Fruit fly (Drosophila melanogaster) whole organism, wandering third instar larva: ENCODE measurements around the gene Lk6.

ENCODE experiments used
- Abd-B ChIP-seq: fragments of >200 bp; optimal IDR thresholded peaks from 2 replicates; lab custom pipeline; 2017; ENCODE audit warnings: missing biosample characterization, missing genetic modification characterization
- CG32264 ChIP-seq: fragments of 200-800 bp; sonication (Bioruptor generic); optimal IDR thresholded peaks from 2 replicates; lab custom pipeline; 2016; ENCODE audit warnings: missing biosample characterization, missing genetic modification characterization
- CG9705 ChIP-seq: fragments of 200-800 bp; sonication (Bioruptor generic); optimal IDR thresholded peaks from 2 replicates; lab custom pipeline; 2018; ENCODE audit warnings: missing biosample characterization, mild to moderate bottlenecking, missing genetic modification characterization
- CrebA ChIP-seq: fragments of 200-800 bp; sonication (Bioruptor generic); optimal IDR thresholded peaks from 2 replicates; lab custom pipeline; 2016; ENCODE audit warnings: missing biosample characterization, mild to moderate bottlenecking, missing genetic modification characterization, borderline replicate concordance
- Dfd ChIP-seq: fragments of >200 bp; optimal IDR thresholded peaks from 2 replicates; lab custom pipeline; 2017; ENCODE audit warnings: missing biosample characterization, missing genetic modification characterization
- Dif ChIP-seq: fragments of 200-275, 200-300 bp; sonication (Bioruptor generic); optimal IDR thresholded peaks from 2 replicates; lab custom pipeline; 2018; ENCODE audit warnings: missing biosample characterization, missing genetic modification characterization; ENCODE audit not compliant: partially characterized antibody
- GATAd ChIP-seq: sonication (Bioruptor generic); optimal IDR thresholded peaks from 2 replicates; lab custom pipeline; 2016; ENCODE audit warnings: missing biosample characterization, missing genetic modification characterization
- HLH106 ChIP-seq: fragments of 200-800 bp; optimal IDR thresholded peaks from 3 replicates; lab custom pipeline; 2019; ENCODE audit warnings: missing biosample characterization, mild to moderate bottlenecking, missing genetic modification characterization, moderate library complexity
- Hnf4 ChIP-seq: fragments of 200-800 bp; sonication (Bioruptor generic); optimal IDR thresholded peaks from 2 replicates; lab custom pipeline; 2016; ENCODE audit warnings: missing biosample characterization, mild to moderate bottlenecking, missing genetic modification characterization
- Hr78 ChIP-seq: fragments of >200 bp; optimal IDR thresholded peaks from 2 replicates; lab custom pipeline; 2017; ENCODE audit warnings: missing biosample characterization, missing genetic modification characterization
- Hr83 ChIP-seq: fragments of 200-300 bp; sonication (Bioruptor generic); optimal IDR thresholded peaks from 2 replicates; lab custom pipeline; 2016; ENCODE audit warnings: missing biosample characterization, mild to moderate bottlenecking, missing genetic modification characterization, moderate library complexity; ENCODE audit not compliant: poor library complexity, severe bottlenecking
- Jra ChIP-seq: sonication (Bioruptor generic); optimal IDR thresholded peaks from 2 replicates; lab custom pipeline; 2016; ENCODE audit warnings: missing biosample characterization, missing genetic modification characterization
- Mio ChIP-seq: sonication (Bioruptor generic); optimal IDR thresholded peaks from 2 replicates; lab custom pipeline; 2016; ENCODE audit warnings: missing biosample characterization, missing genetic modification characterization
- Myc ChIP-seq: fragments of >200 bp; optimal IDR thresholded peaks from 2 replicates; lab custom pipeline; 2017
- N ChIP-seq: fragments of >200 bp; optimal IDR thresholded peaks from 2 replicates; lab custom pipeline; 2018; ENCODE audit warnings: missing biosample characterization, missing external identifiers, missing genetic modification characterization
- OdsH ChIP-seq: fragments of 200-800 bp; sonication (Bioruptor generic); optimal IDR thresholded peaks from 2 replicates; lab custom pipeline; 2016; ENCODE audit warnings: missing biosample characterization, mild to moderate bottlenecking, missing genetic modification characterization
- Rel ChIP-seq, 2 experiments: fragments of 200-800 bp; sonication (Bioruptor generic) in 1 of 2; optimal IDR thresholded peaks; 2 replicates in 1 of 2; 3 replicates in 1 of 2; lab custom pipeline; 2016 to 2019; ENCODE audit warnings: mild to moderate bottlenecking in 2 of 2, missing biosample characterization in 2 of 2, missing genetic modification characterization in 2 of 2, moderate library complexity in 1 of 2
- Sp1 ChIP-seq: fragments of 200-800 bp; sonication (Bioruptor generic); optimal IDR thresholded peaks from 3 replicates; lab custom pipeline; 2019; ENCODE audit warnings: missing biosample characterization, mild to moderate bottlenecking, missing genetic modification characterization, moderate library complexity
- Vsx2 ChIP-seq: fragments of 200-300, 225-300 bp; sonication (Bioruptor generic); optimal IDR thresholded peaks from 2 replicates; lab custom pipeline; 2018; ENCODE audit warnings: missing biosample characterization, missing genetic modification characterization; ENCODE audit not compliant: partially characterized antibody
- br ChIP-seq: fragments of 200-800 bp; sonication (Bioruptor generic); optimal IDR thresholded peaks from 2 replicates; lab custom pipeline; 2016; ENCODE audit warnings: missing biosample characterization, missing genetic modification characterization
- brk ChIP-seq: fragments of 200-800 bp; sonication (Bioruptor generic); optimal IDR thresholded peaks from 2 replicates; lab custom pipeline; 2016; ENCODE audit warnings: missing biosample characterization, mild to moderate bottlenecking, missing genetic modification characterization
- dl ChIP-seq, 2 experiments: fragments of 175-275, 200-275 bp in 1 of 2; fragments of 200-275 bp in 1 of 2; sonication (Bioruptor generic); optimal IDR thresholded peaks; lab custom pipeline; 2018; ENCODE audit warnings: mild to moderate bottlenecking in 2 of 2, missing biosample characterization in 2 of 2, missing genetic modification characterization in 2 of 2, moderate library complexity in 2 of 2; ENCODE audit not compliant: partially characterized antibody in 2 of 2, insufficient read depth in 1 of 2
- dmrt93B ChIP-seq: fragments of 200-800 bp; sonication (Bioruptor generic); optimal IDR thresholded peaks from 2 replicates; lab custom pipeline; 2018; ENCODE audit warnings: missing biosample characterization, mild to moderate bottlenecking, missing genetic modification characterization
- dsf ChIP-seq: sonication (Bioruptor generic); optimal IDR thresholded peaks from 2 replicates; lab custom pipeline; 2016; ENCODE audit warnings: missing biosample characterization, missing genetic modification characterization, borderline replicate concordance
- ey ChIP-seq: fragments of 200-800 bp; sonication (Bioruptor generic); optimal IDR thresholded peaks from 2 replicates; lab custom pipeline; 2016; ENCODE audit warnings: missing biosample characterization, missing genetic modification characterization
- foxo ChIP-seq, 2 experiments: fragments of 200-800 bp; sonication (Bioruptor generic); optimal IDR thresholded peaks; 2 replicates in 1 of 2; 3 replicates in 1 of 2; lab custom pipeline; 2016 to 2017; ENCODE audit warnings: missing biosample characterization in 2 of 2, missing genetic modification characterization in 2 of 2
- fru ChIP-seq: fragments of 200-800 bp; sonication (Bioruptor generic); optimal IDR thresholded peaks from 3 replicates; lab custom pipeline; 2016; ENCODE audit warnings: missing biosample characterization, mild to moderate bottlenecking, missing genetic modification characterization
- h ChIP-seq: fragments of 200-800 bp; sonication (Bioruptor generic); optimal IDR thresholded peaks from 3 replicates; lab custom pipeline; 2016; ENCODE audit warnings: missing biosample characterization, mild to moderate bottlenecking, missing genetic modification characterization
- jim ChIP-seq: fragments of 175-275, 200-325 bp; sonication (Bioruptor generic); optimal IDR thresholded peaks from 2 replicates; lab custom pipeline; 2016; ENCODE audit warnings: missing biosample characterization, mild to moderate bottlenecking, missing genetic modification characterization
- lola ChIP-seq: fragments of >200 bp; optimal IDR thresholded peaks from 2 replicates; lab custom pipeline; 2017; ENCODE audit warnings: missing biosample characterization, missing genetic modification characterization
- pan ChIP-seq: fragments of >200 bp; optimal IDR thresholded peaks from 2 replicates; lab custom pipeline; 2017
- psq ChIP-seq: fragments of 200-800 bp; sonication (Bioruptor generic); optimal IDR thresholded peaks from 3 replicates; lab custom pipeline; 2017; ENCODE audit warnings: missing biosample characterization, mild to moderate bottlenecking, missing genetic modification characterization, moderate library complexity
- rgr ChIP-seq: fragments of 200-800 bp; sonication (Bioruptor generic); optimal IDR thresholded peaks from 3 replicates; lab custom pipeline; 2016; ENCODE audit warnings: missing biosample characterization, mild to moderate bottlenecking, missing genetic modification characterization
- sage ChIP-seq: fragments of 200-800 bp; sonication (Bioruptor generic); optimal IDR thresholded peaks from 2 replicates; lab custom pipeline; 2016; ENCODE audit warnings: missing biosample characterization, mild to moderate bottlenecking, missing genetic modification characterization
- sv ChIP-seq: fragments of 200-800 bp; sonication (Bioruptor generic); optimal IDR thresholded peaks from 3 replicates; lab custom pipeline; 2016; ENCODE audit warnings: missing biosample characterization, missing genetic modification characterization
- tai ChIP-seq: sonication (Bioruptor generic); optimal IDR thresholded peaks from 2 replicates; lab custom pipeline; 2016; ENCODE audit warnings: missing biosample characterization, missing genetic modification characterization
- usp ChIP-seq: fragments of >200 bp; optimal IDR thresholded peaks from 2 replicates; lab custom pipeline; 2017; ENCODE audit warnings: missing biosample characterization, missing genetic modification characterization
- woc ChIP-seq: sonication (Bioruptor generic); optimal IDR thresholded peaks from 2 replicates; lab custom pipeline; 2016; ENCODE audit warnings: missing biosample characterization, mild to moderate bottlenecking, missing genetic modification characterization

Gene Lk6

dm6 chr3R:11761718-11762117 lies 2.5 kb downstream of the Lk6 start:
- no peak for TF ChIP-seq ey (GFP tag; lab: Kevin White, UChicago)
- no peak for TF ChIP-seq psq (GFP tag; lab: Kevin White, UChicago)
- no peak for TF ChIP-seq usp (GFP tag; lab: Kevin White, UChicago)
- no peak for TF ChIP-seq Rel (GFP tag; optimal IDR thresholded peaks at IDR 0.05; lab: Kevin White, UChicago)
- peak; percentile 36 for TF ChIP-seq Rel (tag; optimal IDR thresholded peaks at IDR 0.05; lab: Kevin White, UChicago)
- no peak for TF ChIP-seq lola (GFP tag; lab: Kevin White, UChicago)
- no peak for TF ChIP-seq jim
- no peak for TF ChIP-seq GATAd (GFP tag; lab: Kevin White, UChicago)
- no peak for TF ChIP-seq Abd-B (GFP tag; lab: Kevin White, UChicago)
- no peak for TF ChIP-seq foxo (GFP tag; optimal IDR thresholded peaks at IDR 0.05; lab: Kevin White, UChicago)
- TF ChIP-seq rgr: peak; percentile 85
- TF ChIP-seq dmrt93B (GFP tag; lab: Kevin White, UChicago): no peak

- TF ChIP-seq Hr78 (peak; percentile 20), Sp1 (GFP tag; lab: Kevin White, UChicago) (peak; percentile 100), CG32264 (GFP tag; lab: Kevin White, UChicago) (peak; percentile 100), Myc (lab: Kevin White, UChicago) (no peak), Jra (peak; percentile 99), psq (GFP tag; lab: Kevin White, UChicago) (peak; percentile 100), CG9705 (GFP tag; lab: Kevin White, UChicago) (peak; percentile 100), Dif (GFP tag; lab: Kevin White, UChicago) (peak; percentile 30), Rel (GFP tag; optimal IDR thresholded peaks at IDR 0.05; lab: Kevin White, UChicago) (peak; percentile 99), Rel (tag; optimal IDR thresholded peaks at IDR 0.05; lab: Kevin White, UChicago) (peak; percentile 96), woc (peak; percentile 100), Abd-B (GFP tag; lab: Kevin White, UChicago) (no peak), usp (GFP tag; lab: Kevin White, UChicago) (no peak), br (GFP tag; lab: Kevin White, UChicago) (peak; percentile 100), Dfd (GFP tag; lab: Kevin White, UChicago) (peak; percentile 97), N (GFP tag; lab: Kevin White, UChicago) (no peak), brk (GFP tag; lab: Kevin White, UChicago) (peak; percentile 99), pan (lab: Kevin White, UChicago) (no peak), sage (peak; percentile 99), tai (GFP tag; lab: Kevin White, UChicago) (peak; percentile 99), HLH106 (tag; lab: Kevin White, UChicago) (peak; percentile 100), fru (GFP tag; lab: Kevin White, UChicago) (peak; percentile 100), rgr (peak; percentile 100), GATAd (GFP tag; lab: Kevin White, UChicago) (peak; percentile 99), Vsx2 (peak; percentile 28), Mio (peak; percentile 97), Hr83 (peak; percentile 99), jim (peak; percentile 79), h (peak; percentile 100), dl (GFP tag; optimal IDR thresholded peaks at IDR 0.05; lab: Kevin White, UChicago; ENCODE audit: insufficient read depth in 1 of 2, partially characterized antibody in 2 of 2) (peak; percentile 53 to 82), foxo (GFP tag; optimal IDR thresholded peaks at IDR 0.05; lab: Kevin White, UChicago) (peak; percentile 99 to 100), CrebA (peak; percentile 98), dsf (GFP tag; lab: Kevin White, UChicago) (peak; percentile 99), dmrt93B (GFP tag; lab: Kevin White, UChicago) (peak; percentile 99), ey (GFP tag; lab: Kevin White, UChicago) (peak; percentile 100), OdsH (GFP tag; lab: Kevin White, UChicago) (peak; percentile 100), sv (GFP tag; lab: Kevin White, UChicago) (peak; percentile 100), Hnf4 (GFP tag; lab: Kevin White, UChicago) (peak; percentile 100), lola (GFP tag; lab: Kevin White, UChicago) (no peak)
- TF ChIP-seq, all 38 proteins: peak for 32
Measured at dm6 chr3R:11760669-11761387, 3.4 kb downstream of the Lk6 start.
